Worm (Caenorhabditis elegans) whole organism, early embryonic: ENCODE results near the gene C25F9.11.

Experiments
- B0310.2 ChIP-seq: sonication (generic microtip); optimal IDR thresholded peaks from 2 replicates; lab custom pipeline; 2016; ENCODE audit warnings: mild to moderate bottlenecking, missing genetic modification characterization, missing compliant biosample characterization
- F13C5.2 ChIP-seq: sonication (generic microtip); optimal IDR thresholded peaks from 2 replicates; lab custom pipeline; 2017; ENCODE audit warnings: mild to moderate bottlenecking, missing genetic modification characterization, inconsistent platforms, missing compliant biosample characterization
- aly-1 ChIP-seq: sonication (generic microtip); optimal IDR thresholded peaks from 2 replicates; lab custom pipeline; 2016; ENCODE audit warnings: missing genetic modification characterization, missing compliant biosample characterization
- ama-1 ChIP-seq: fragments of 150-350 bp; optimal IDR thresholded peaks from 2 replicates; lab custom pipeline; 2014
- ceh-13 ChIP-seq: fragments of 200-800 bp; sonication (Bioruptor generic); optimal IDR thresholded peaks from 2 replicates; lab custom pipeline; 2018; ENCODE audit warnings: mild to moderate bottlenecking, missing genetic modification characterization, missing compliant biosample characterization
- ceh-36 ChIP-seq: sonication (generic microtip); optimal IDR thresholded peaks from 2 replicates; lab custom pipeline; 2016; ENCODE audit warnings: missing genetic modification characterization, inconsistent platforms, missing compliant biosample characterization
- ets-7 ChIP-seq: sonication (generic microtip); optimal IDR thresholded peaks from 2 replicates; lab custom pipeline; 2016; ENCODE audit warnings: missing genotype, missing genetic modification characterization, missing compliant biosample characterization
- flt-1 ChIP-seq: fragments of 200-800 bp; sonication (Bioruptor generic); IDR thresholded peaks from 2 replicates; pipeline ENCODE4 v1.3.6; 2022; ENCODE audit warnings: missing genetic modification characterization, missing compliant biosample characterization
- hmbx-1 ChIP-seq: sonication (generic microtip); optimal IDR thresholded peaks from 2 replicates; lab custom pipeline; 2016; ENCODE audit warnings: mild to moderate bottlenecking, missing genetic modification characterization, missing compliant biosample characterization
- hmg-4 ChIP-seq: fragments of 200-800 bp; sonication (Bioruptor generic); optimal IDR thresholded peaks from 2 replicates; lab custom pipeline; 2018; ENCODE audit warnings: mild to moderate bottlenecking, missing genetic modification characterization, missing compliant biosample characterization
- hnd-1 ChIP-seq: sonication (generic microtip); optimal IDR thresholded peaks from 2 replicates; lab custom pipeline; 2016; ENCODE audit warnings: missing genetic modification characterization, missing compliant biosample characterization
- pes-1 ChIP-seq: fragments of 200-800 bp; sonication (Bioruptor generic); IDR thresholded peaks from 2 replicates; pipeline ENCODE4 v1.3.6; 2022; ENCODE audit warnings: missing genetic modification reagents, missing genetic modification characterization, missing compliant biosample characterization
- scrt-1 ChIP-seq: fragments of 200-800 bp; sonication (Bioruptor generic); IDR thresholded peaks from 2 replicates; pipeline ENCODE4 v1.3.6; 2022; ENCODE audit warnings: missing genetic modification characterization, missing compliant biosample characterization
- sea-1 ChIP-seq: fragments of 200-800 bp; sonication (Bioruptor generic); conservative IDR thresholded peaks from 2 replicates; pipeline ENCODE4 v1.3.6; 2022; ENCODE audit warnings: missing genetic modification characterization, missing compliant biosample characterization
- tbx-11 ChIP-seq: fragments of 200-800 bp; sonication (Bioruptor generic); IDR thresholded peaks from 2 replicates; pipeline ENCODE4 v1.3.6; 2022; ENCODE audit warnings: missing genetic modification characterization, missing compliant biosample characterization
- tbx-37 ChIP-seq: fragments of 200-800 bp; sonication (Bioruptor generic); conservative IDR thresholded peaks from 2 replicates; pipeline ENCODE4 v1.3.6; 2022; ENCODE audit warnings: missing genetic modification reagents, missing genetic modification characterization, missing compliant biosample characterization
- tra-4 ChIP-seq: sonication (generic microtip); optimal IDR thresholded peaks from 2 replicates; lab custom pipeline; 2017; ENCODE audit warnings: missing genetic modification characterization, missing compliant biosample characterization

C25F9.11 gene

DNA sequence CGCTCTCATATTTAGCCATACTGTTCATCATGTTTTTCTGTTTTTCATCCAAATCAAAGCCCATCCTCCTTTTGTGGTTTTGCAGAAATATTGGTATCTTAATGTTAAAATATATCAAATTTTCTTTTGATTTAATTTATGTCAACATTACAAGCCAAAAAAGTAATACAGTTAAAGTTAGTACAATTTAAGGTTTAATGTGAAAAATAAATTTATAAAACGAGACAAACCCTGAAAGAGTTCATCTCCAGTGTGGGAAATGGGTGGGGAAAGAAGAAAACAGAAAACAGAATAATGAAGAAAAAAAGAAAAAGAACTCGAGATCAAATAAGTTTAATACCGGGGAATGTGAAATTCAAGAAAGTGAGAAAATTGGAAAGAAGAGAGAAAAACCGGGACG, 15.9 kb upstream of the C25F9.11 start, which contains the start of gene M04C3.2:
Gene M04C3.2 (minus strand): TSS at position 101 of the 400 bp plus-strand sequence.
- TF ChIP-seq tbx-11 (GFP tag; lab: Robert Waterston, UW) (no peak), ama-1 (lab: Kevin White, UChicago) (no peak), scrt-1 (GFP tag; lab: Robert Waterston, UW) (no peak), ceh-13 (GFP tag; lab: Kevin White, UChicago) (no peak), ceh-36 (tag; lab: Kevin White, UChicago) (no peak), sea-1 (GFP tag; lab: Robert Waterston, UW) (no peak), B0310.2 (no peak), hnd-1 (tag; lab: Kevin White, UChicago) (no peak)

DNA sequence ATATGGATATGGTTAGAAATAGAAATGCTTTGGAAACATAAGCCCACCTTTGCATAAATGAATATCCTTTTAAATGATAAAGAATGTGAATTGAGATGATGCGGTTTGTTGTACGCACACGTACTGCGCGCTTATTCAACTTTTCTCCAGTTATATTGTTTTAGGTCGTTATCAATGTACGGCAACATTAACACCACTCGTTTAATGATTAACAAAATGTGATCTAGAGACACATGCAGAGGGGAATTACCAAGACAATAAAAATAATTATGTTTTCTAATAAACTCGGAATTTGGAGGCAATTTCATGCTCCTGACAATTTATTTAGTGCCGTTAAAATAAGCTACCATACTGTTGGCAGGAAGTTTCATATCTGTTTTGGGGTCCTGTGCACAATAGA, 12.6 kb upstream of the C25F9.11 start, which contains the start of gene M04C3.1:
Gene M04C3.1 (minus strand): TSS at position 164 of the 400 bp plus-strand sequence.
- TF ChIP-seq B0310.2: no peak
- no peak for TF ChIP-seq tbx-37 (GFP tag; lab: Robert Waterston, UW)
- TF ChIP-seq ceh-36 (tag; lab: Kevin White, UChicago): no peak
- no peak for TF ChIP-seq aly-1 (tag; lab: Kevin White, UChicago)
- TF ChIP-seq ets-7 (tag; lab: Kevin White, UChicago): no peak
- no peak for TF ChIP-seq flt-1 (GFP tag; lab: Robert Waterston, UW)
- TF ChIP-seq ceh-13 (GFP tag; lab: Kevin White, UChicago): no peak
- no peak for TF ChIP-seq F13C5.2 (tag; lab: Kevin White, UChicago)
- no peak for TF ChIP-seq scrt-1 (GFP tag; lab: Robert Waterston, UW)
- no peak for TF ChIP-seq sea-1 (GFP tag; lab: Robert Waterston, UW)
- TF ChIP-seq tra-4 (tag; lab: Kevin White, UChicago): no peak
- TF ChIP-seq ama-1 (lab: Kevin White, UChicago): no peak
- TF ChIP-seq hmg-4: no peak

DNA sequence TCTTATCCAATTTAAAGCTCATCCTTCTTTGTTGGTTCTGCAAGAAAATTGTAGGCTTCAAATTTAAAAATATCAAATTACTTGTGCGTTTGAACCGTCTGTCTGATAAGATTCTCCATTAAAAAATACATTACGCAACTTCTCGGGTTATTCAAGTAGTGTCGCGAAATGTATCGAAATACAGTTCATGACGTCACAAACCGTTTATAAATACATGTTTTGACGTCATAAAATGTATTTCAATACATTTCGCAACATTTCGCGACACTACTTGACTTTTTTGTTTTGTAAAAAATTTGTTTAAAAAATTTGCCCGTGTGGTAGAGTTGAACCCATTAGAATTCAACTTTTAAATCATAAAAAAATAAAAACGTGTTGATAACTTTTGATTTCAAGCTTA, 10.7 kb upstream of the C25F9.11 start:
- no peak for TF ChIP-seq tbx-11 (GFP tag; lab: Robert Waterston, UW)
- TF ChIP-seq hmg-4: no peak
- TF ChIP-seq F13C5.2 (tag; lab: Kevin White, UChicago): no peak

DNA sequence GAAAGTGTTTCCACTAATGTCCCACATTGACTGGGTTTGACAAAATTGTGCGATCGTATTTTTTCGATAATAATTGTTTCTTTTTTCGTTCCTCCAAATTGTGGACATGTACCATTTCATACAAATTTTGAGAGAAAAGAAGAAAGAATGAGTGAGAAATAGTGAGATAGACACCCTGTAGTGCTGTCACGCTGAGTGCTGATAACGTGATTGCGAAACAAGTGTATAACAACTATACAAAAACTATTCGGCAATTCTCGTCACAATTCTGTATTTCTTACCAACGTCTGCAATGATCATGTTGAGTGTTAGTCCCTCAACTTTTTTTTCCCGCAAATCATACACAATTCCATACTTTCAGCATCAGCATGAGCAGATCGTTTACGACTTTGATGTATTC, 3.4 kb upstream of the C25F9.11 start, which contains the start of gene C25F9.14:
Gene C25F9.14 (plus strand): TSS at position 178 of the 400 bp plus-strand sequence.
- TF ChIP-seq hnd-1 (tag; lab: Kevin White, UChicago): no peak
- TF ChIP-seq ceh-13 (GFP tag; lab: Kevin White, UChicago): no peak
- TF ChIP-seq flt-1 (GFP tag; lab: Robert Waterston, UW): no peak
- TF ChIP-seq aly-1 (tag; lab: Kevin White, UChicago): no peak
- TF ChIP-seq tbx-37 (GFP tag; lab: Robert Waterston, UW): no peak

DNA sequence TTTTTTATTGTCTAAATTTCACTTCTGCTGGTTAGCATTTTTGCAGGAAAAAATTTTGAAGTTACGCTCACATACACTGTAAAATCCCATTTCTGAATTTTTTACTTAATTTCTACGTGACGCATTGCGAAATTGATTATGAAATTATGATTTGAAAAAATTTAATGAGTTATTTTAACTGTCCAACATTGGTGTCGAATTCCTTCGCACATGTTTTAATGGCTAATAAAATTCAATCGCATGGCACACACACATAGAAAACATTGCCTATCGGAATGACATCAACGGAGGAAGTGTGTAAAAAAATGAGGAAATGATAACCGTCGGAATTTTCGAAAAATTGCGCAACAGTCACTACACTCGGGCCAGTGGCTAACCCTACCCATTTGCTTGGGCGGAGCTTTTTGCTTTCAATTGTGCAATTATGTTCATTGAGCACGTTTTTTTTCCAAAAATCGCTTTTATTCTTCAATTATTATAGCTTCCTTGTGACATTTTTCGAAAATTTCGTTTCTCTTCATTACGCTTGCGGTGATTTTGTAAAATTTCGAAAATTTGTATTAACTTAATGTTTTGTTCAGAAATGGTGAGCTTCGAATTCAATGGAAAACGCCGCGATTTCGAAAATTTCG, 1.1 kb upstream of the C25F9.11 start, which contains the start of gene C25F9.16:
Gene C25F9.16 (plus strand): TSS at position 582 of the 632 bp plus-strand sequence.
- TF ChIP-seq hmbx-1: no peak
- no peak for TF ChIP-seq ceh-36 (tag; lab: Kevin White, UChicago)
- no peak for TF ChIP-seq scrt-1 (GFP tag; lab: Robert Waterston, UW)
- no peak for TF ChIP-seq hmg-4
- TF ChIP-seq hnd-1 (tag; lab: Kevin White, UChicago): no peak
- TF ChIP-seq F13C5.2 (tag; lab: Kevin White, UChicago): no peak
- TF ChIP-seq B0310.2: no peak
- TF ChIP-seq ceh-13 (GFP tag; lab: Kevin White, UChicago): no peak
- TF ChIP-seq sea-1 (GFP tag; lab: Robert Waterston, UW): no peak
- no peak for TF ChIP-seq pes-1 (GFP tag; lab: Robert Waterston, UW)
- TF ChIP-seq flt-1 (GFP tag; lab: Robert Waterston, UW): no peak
- TF ChIP-seq ets-7 (tag; lab: Kevin White, UChicago): no peak
- no peak for TF ChIP-seq ama-1 (lab: Kevin White, UChicago)
- no peak for TF ChIP-seq aly-1 (tag; lab: Kevin White, UChicago)
- TF ChIP-seq tbx-37 (GFP tag; lab: Robert Waterston, UW): no peak
- TF ChIP-seq tra-4 (tag; lab: Kevin White, UChicago): no peak
- TF ChIP-seq tbx-11 (GFP tag; lab: Robert Waterston, UW): no peak

DNA sequence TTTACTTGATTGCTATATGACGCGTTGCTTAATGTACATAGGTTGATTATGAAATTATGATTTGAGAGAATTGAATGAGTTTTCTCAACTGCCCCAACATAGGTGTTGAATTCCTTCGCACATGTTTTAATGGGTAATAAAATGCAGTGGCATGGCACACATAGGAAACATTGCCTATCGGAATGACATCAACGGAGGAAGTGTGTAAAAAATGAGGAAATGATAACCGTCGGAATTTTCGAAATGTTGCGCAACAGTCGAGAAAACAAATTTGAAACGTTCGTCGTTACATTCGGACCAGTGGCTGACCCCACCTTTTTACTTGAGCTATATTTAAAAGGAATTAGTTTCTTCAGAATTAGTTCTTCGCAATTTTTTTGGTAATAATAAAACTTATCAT, 842 bp downstream of the C25F9.11 start:
- no peak for TF ChIP-seq hmg-4
- no peak for TF ChIP-seq ets-7 (tag; lab: Kevin White, UChicago)
- no peak for TF ChIP-seq hnd-1 (tag; lab: Kevin White, UChicago)
- TF ChIP-seq F13C5.2 (tag; lab: Kevin White, UChicago): no peak
- no peak for TF ChIP-seq hmbx-1
- no peak for TF ChIP-seq tbx-37 (GFP tag; lab: Robert Waterston, UW)

DNA sequence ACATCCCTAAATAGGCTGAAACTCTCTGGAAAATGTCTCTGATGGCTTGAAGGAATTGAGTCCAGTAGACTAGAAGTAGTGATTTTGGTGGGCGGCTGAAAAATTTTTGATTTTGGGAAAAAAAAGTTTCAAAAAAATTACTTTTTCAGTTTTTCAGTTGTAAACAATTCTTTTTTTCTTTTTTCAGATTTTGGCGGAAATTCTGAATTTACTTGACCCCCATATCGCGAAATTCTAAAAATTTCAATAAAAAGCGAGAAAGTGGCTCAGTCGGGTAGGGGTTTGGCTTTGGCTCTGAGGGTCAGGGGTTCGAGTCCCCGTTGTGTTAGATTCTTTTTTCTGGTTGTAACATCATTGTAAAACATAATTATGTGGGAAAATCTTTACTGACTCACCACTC, 1.8 kb downstream of the C25F9.11 start, which contains the start of gene srw-85:
Gene srw-85 (minus strand): TSS at position 101 of the 400 bp plus-strand sequence.
- TF ChIP-seq aly-1 (tag; lab: Kevin White, UChicago): no peak

DNA sequence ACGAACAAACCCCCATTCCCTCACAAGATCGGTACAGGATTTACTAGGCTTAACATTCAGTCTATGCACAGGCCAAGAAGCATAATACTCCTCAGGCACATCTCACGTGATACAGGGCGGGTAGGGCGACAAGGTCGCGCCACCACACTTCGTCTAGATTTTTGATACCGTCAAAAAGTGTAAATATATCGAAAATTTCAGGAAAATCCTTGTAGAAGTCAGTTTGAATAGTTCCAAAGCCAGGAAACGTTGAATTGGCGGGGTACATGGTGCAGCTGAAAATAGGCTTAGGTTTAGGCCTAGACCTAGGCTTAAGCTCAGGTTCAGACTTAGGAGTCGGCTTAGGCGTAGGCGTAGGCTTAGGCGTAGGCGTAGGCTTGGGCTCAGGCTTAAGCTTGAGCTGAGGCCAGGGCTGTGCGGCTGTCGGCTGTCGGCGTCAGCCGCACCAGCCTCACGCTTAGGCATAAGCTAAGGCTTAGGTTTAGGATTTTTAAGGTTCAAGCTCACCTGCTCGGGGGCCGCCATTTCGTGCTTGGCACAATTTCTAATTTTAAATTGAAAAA, 2.4 kb downstream of the C25F9.11 start:
- TF ChIP-seq tra-4 (tag; lab: Kevin White, UChicago) (no peak), hmg-4 (peak; percentile 26), hnd-1 (tag; lab: Kevin White, UChicago) (no peak), tbx-37 (GFP tag; lab: Robert Waterston, UW) (no peak), ceh-36 (tag; lab: Kevin White, UChicago) (peak; percentile 50), B0310.2 (no peak), aly-1 (tag; lab: Kevin White, UChicago) (no peak), pes-1 (GFP tag; lab: Robert Waterston, UW) (no peak), scrt-1 (GFP tag; lab: Robert Waterston, UW) (no peak)
